Worm (Caenorhabditis elegans) whole organism, L4 larva: ENCODE results near the gene col-129.
A peak's percentile ranks its signal among the peaks of the same experiment; 100 is the strongest.

ENCODE experiments used
- D1046.2 ChIP-seq: fragments of 200-800 bp; sonication (Bioruptor generic); IDR thresholded peaks from 2 replicates; pipeline ENCODE4 v1.3.6; 2022; ENCODE audit warnings: missing genetic modification characterization, missing compliant biosample characterization
- F44E2.7 ChIP-seq: fragments of 200-800 bp; sonication (Bioruptor generic); IDR thresholded peaks from 2 replicates; pipeline ENCODE4 v2.1.2; 2022; ENCODE audit warnings: missing genetic modification characterization, missing compliant biosample characterization
- F49E8.2 ChIP-seq: sonication (generic microtip); optimal IDR thresholded peaks from 2 replicates; lab custom pipeline; 2016; ENCODE audit warnings: missing compliant biosample characterization, mild to moderate bottlenecking, missing genetic modification characterization, borderline replicate concordance
- R02D3.7 ChIP-seq: fragments of 150-350 bp; sonication (generic microtip); optimal IDR thresholded peaks from 3 replicates; lab custom pipeline; 2014; ENCODE audit warnings: missing biosample characterization, missing genetic modification characterization
- T20F7.1 ChIP-seq: fragments of 200-800 bp; sonication (Bioruptor generic); optimal IDR thresholded peaks from 2 replicates; lab custom pipeline; 2018; ENCODE audit warnings: mild to moderate bottlenecking, missing genetic modification characterization, missing compliant biosample characterization
- Y75B8A.6 ChIP-seq: fragments of 200-800 bp; sonication (Bioruptor generic); IDR thresholded peaks from 2 replicates; pipeline ENCODE4 v1.3.6; 2022; ENCODE audit warnings: missing genetic modification reagents, missing genetic modification characterization, missing compliant biosample characterization
- ZK337.2 ChIP-seq: fragments of 200-800 bp; sonication (Bioruptor generic); IDR thresholded peaks from 2 replicates; pipeline ENCODE4 v1.3.6; 2022; ENCODE audit warnings: missing genetic modification reagents, missing genetic modification characterization, missing compliant biosample characterization
- ZK546.5 ChIP-seq, 2 experiments: sonication (generic microtip); optimal IDR thresholded peaks; 2 replicates each; lab custom pipeline; 2017; ENCODE audit warnings: missing biosample characterization in 2 of 2, missing genetic modification characterization in 2 of 2
- ama-1 ChIP-seq: fragments of 150-350 bp; optimal IDR thresholded peaks from 2 replicates; lab custom pipeline; 2014; ENCODE audit warnings: inconsistent platforms, mixed read lengths
- arid-1 ChIP-seq: fragments of 200-800 bp; sonication (Bioruptor generic); conservative IDR thresholded peaks from 2 replicates; pipeline ENCODE4 v1.3.6; 2022; ENCODE audit warnings: missing genetic modification reagents, missing genetic modification characterization, missing compliant biosample characterization
- attf-4 ChIP-seq: sonication (generic microtip); optimal IDR thresholded peaks from 3 replicates; lab custom pipeline; 2017; ENCODE audit warnings: missing biosample characterization, missing genetic modification characterization
- ceh-28 ChIP-seq: fragments of 150-350 bp; optimal IDR thresholded peaks from 2 replicates; lab custom pipeline; 2014; ENCODE audit warnings: missing biosample characterization, missing genetic modification reagents, missing genetic modification characterization
- ceh-32 ChIP-seq: sonication (generic microtip); optimal IDR thresholded peaks from 2 replicates; lab custom pipeline; 2016; ENCODE audit warnings: mild to moderate bottlenecking, missing genetic modification characterization, missing compliant biosample characterization; ENCODE audit not compliant: poor library complexity
- ceh-44 ChIP-seq: fragments of 200-800 bp; sonication (Bioruptor generic); IDR thresholded peaks from 2 replicates; pipeline ENCODE4 v1.3.6; 2022; ENCODE audit warnings: missing genetic modification reagents, missing genetic modification characterization, missing compliant biosample characterization
- ceh-62 ChIP-seq: sonication (generic microtip); optimal IDR thresholded peaks from 2 replicates; lab custom pipeline; 2017; ENCODE audit warnings: missing biosample characterization, missing genetic modification characterization
- ceh-82 ChIP-seq: sonication (generic microtip); optimal IDR thresholded peaks from 2 replicates; lab custom pipeline; 2017; ENCODE audit warnings: missing biosample characterization, missing genetic modification characterization
- cey-2 ChIP-seq: sonication (generic microtip); optimal IDR thresholded peaks from 3 replicates; lab custom pipeline; 2017; ENCODE audit warnings: missing genetic modification characterization, mild to moderate bottlenecking, missing compliant biosample characterization, antibody characterized with exemption, borderline replicate concordance; ENCODE audit not compliant: insufficient read depth
- daf-12 ChIP-seq: fragments of 150-350 bp; optimal IDR thresholded peaks from 2 replicates; lab custom pipeline; 2014; ENCODE audit warnings: missing biosample characterization, missing genetic modification reagents, missing genetic modification characterization
- daf-19 ChIP-seq: fragments of 200-800 bp; sonication (Bioruptor generic); conservative IDR thresholded peaks from 2 replicates; pipeline ENCODE4 v1.3.6; 2022; ENCODE audit warnings: missing genetic modification characterization, missing compliant biosample characterization
- dmd-6 ChIP-seq: fragments of 200-800 bp; sonication (Bioruptor generic); IDR thresholded peaks from 2 replicates; pipeline ENCODE4 v1.3.6; 2022; ENCODE audit warnings: missing genetic modification reagents, missing genetic modification characterization, missing compliant biosample characterization
- dmd-8 ChIP-seq: fragments of 200-800 bp; sonication (Bioruptor generic); IDR thresholded peaks from 2 replicates; pipeline ENCODE4 v1.3.6; 2022; ENCODE audit warnings: missing genetic modification characterization, missing compliant biosample characterization
- dmd-9 ChIP-seq: fragments of 200-800 bp; sonication (Bioruptor generic); IDR thresholded peaks from 2 replicates; pipeline ENCODE4 v1.3.6; 2022; ENCODE audit warnings: missing genetic modification reagents, missing genetic modification characterization, missing compliant biosample characterization
- dve-1 ChIP-seq: sonication (generic microtip); optimal IDR thresholded peaks from 2 replicates; lab custom pipeline; 2017; ENCODE audit warnings: antibody characterized with exemption, mild to moderate bottlenecking, missing genetic modification characterization, missing compliant biosample characterization; ENCODE audit not compliant: insufficient read depth
- fkh-10 ChIP-seq: fragments of 150-350 bp; optimal IDR thresholded peaks from 2 replicates; lab custom pipeline; 2014; ENCODE audit warnings: missing biosample characterization, missing genetic modification reagents, missing genetic modification characterization
- hlh-30 ChIP-seq: sonication (generic microtip); optimal IDR thresholded peaks from 2 replicates; lab custom pipeline; 2017; ENCODE audit warnings: antibody characterized with exemption, mild to moderate bottlenecking, missing genetic modification characterization, missing compliant biosample characterization; ENCODE audit not compliant: insufficient read depth
- jun-1 ChIP-seq: fragments of 150-350 bp; optimal IDR thresholded peaks from 2 replicates; lab custom pipeline; 2014; ENCODE audit warnings: missing biosample characterization, missing genetic modification reagents, missing genetic modification characterization
- lin-1 ChIP-seq: fragments of 200-800 bp; sonication (Bioruptor generic); IDR thresholded peaks from 2 replicates; pipeline ENCODE4 v1.3.6; 2022; ENCODE audit warnings: missing genetic modification reagents, missing genetic modification characterization, missing compliant biosample characterization
- lin-38 ChIP-seq: fragments of 200-800 bp; sonication (Bioruptor generic); IDR thresholded peaks from 2 replicates; pipeline ENCODE4 v1.3.6; 2022; ENCODE audit warnings: missing genetic modification reagents, missing genetic modification characterization, missing compliant biosample characterization
- lin-39 ChIP-seq: fragments of 150-350 bp; optimal IDR thresholded peaks from 2 replicates; lab custom pipeline; 2014; ENCODE audit warnings: missing biosample characterization, missing genetic modification reagents, missing genetic modification characterization
- madf-5 ChIP-seq, 2 experiments: fragments of 200-800 bp; sonication (Bioruptor generic); IDR thresholded peaks; 2 replicates each; pipeline ENCODE4 v1.3.6; 2022; ENCODE audit warnings: missing compliant biosample characterization in 2 of 2, missing genetic modification characterization in 2 of 2
- mep-1 ChIP-seq: fragments of 150-350 bp; sonication (generic microtip); optimal IDR thresholded peaks from 3 replicates; lab custom pipeline; 2014; ENCODE audit warnings: missing biosample characterization, missing genetic modification characterization
- mes-2 ChIP-seq: sonication (generic microtip); optimal IDR thresholded peaks from 2 replicates; lab custom pipeline; 2016; ENCODE audit warnings: missing genotype, mild to moderate bottlenecking, missing genetic modification characterization, missing compliant biosample characterization; ENCODE audit not compliant: poor library complexity, severe bottlenecking
- nhr-25 ChIP-seq: sonication (generic microtip); optimal IDR thresholded peaks from 2 replicates; lab custom pipeline; 2017; ENCODE audit warnings: missing genetic modification characterization, mild to moderate bottlenecking, missing compliant biosample characterization, antibody characterized with exemption, moderate library complexity, borderline replicate concordance; ENCODE audit not compliant: insufficient read depth
- nhr-42 ChIP-seq: fragments of 200-800 bp; sonication (Bioruptor generic); IDR thresholded peaks from 2 replicates; pipeline ENCODE4 v1.3.6; 2022; ENCODE audit warnings: missing genetic modification characterization, missing compliant biosample characterization
- nhr-48 ChIP-seq: sonication (generic microtip); optimal IDR thresholded peaks from 2 replicates; lab custom pipeline; 2016; ENCODE audit warnings: mild to moderate bottlenecking, missing genetic modification characterization, missing compliant biosample characterization
- nhr-6 ChIP-seq: fragments of 150-350 bp; optimal IDR thresholded peaks from 2 replicates; lab custom pipeline; 2014; ENCODE audit warnings: missing biosample characterization, missing genetic modification characterization
- nhr-77 ChIP-seq: fragments of 150-350 bp; optimal IDR thresholded peaks from 2 replicates; lab custom pipeline; 2014; ENCODE audit warnings: missing biosample characterization, missing genetic modification characterization
- pha-4 ChIP-seq, 2 experiments: fragments of 150-350 bp in 1 of 2; fragments of 200-800 bp in 1 of 2; sonication (Bioruptor generic) in 1 of 2; IDR thresholded peaks in 1 of 2; optimal IDR thresholded peaks in 1 of 2; 2 replicates each; pipeline versions ENCODE4 v1.3.6 to Lab custom; 2014 to 2022; ENCODE audit warnings: missing genetic modification characterization in 2 of 2, missing genetic modification reagents in 2 of 2, missing biosample characterization in 1 of 2, missing compliant biosample characterization in 1 of 2
- php-3 ChIP-seq: fragments of 200-800 bp; sonication (Bioruptor generic); IDR thresholded peaks from 2 replicates; pipeline ENCODE4 v1.3.6; 2022; ENCODE audit warnings: missing genetic modification reagents, missing genetic modification characterization, missing compliant biosample characterization
- pqm-1 ChIP-seq: sonication (generic microtip); optimal IDR thresholded peaks from 2 replicates; lab custom pipeline; 2017; ENCODE audit warnings: missing biosample characterization, missing genetic modification characterization
- rbr-2 ChIP-seq: sonication (generic microtip); optimal IDR thresholded peaks from 2 replicates; lab custom pipeline; 2016; ENCODE audit warnings: missing genotype, missing genetic modification characterization, missing compliant biosample characterization
- sdz-12 ChIP-seq: fragments of 200-800 bp; sonication (Bioruptor generic); optimal IDR thresholded peaks from 2 replicates; lab custom pipeline; 2018; ENCODE audit warnings: mild to moderate bottlenecking, missing genetic modification characterization, missing compliant biosample characterization
- set-16 ChIP-seq: fragments of 200-800 bp; sonication (Bioruptor generic); IDR thresholded peaks from 2 replicates; pipeline ENCODE4 v1.3.6; 2022; ENCODE audit warnings: missing genetic modification reagents, missing genetic modification characterization, missing compliant biosample characterization
- spr-1 ChIP-seq: sonication (generic microtip); optimal IDR thresholded peaks from 2 replicates; lab custom pipeline; 2016; ENCODE audit warnings: mild to moderate bottlenecking, missing genetic modification characterization, missing compliant biosample characterization
- spr-3 ChIP-seq: fragments of 200-800 bp; sonication (Bioruptor generic); optimal IDR thresholded peaks from 2 replicates; lab custom pipeline; 2018; ENCODE audit warnings: mild to moderate bottlenecking, missing genetic modification characterization, missing compliant biosample characterization
- unc-130 ChIP-seq: sonication (generic microtip); optimal IDR thresholded peaks from 2 replicates; lab custom pipeline; 2016; ENCODE audit warnings: missing genetic modification reagents, missing genetic modification characterization, missing compliant biosample characterization
- unc-39 ChIP-seq: sonication (generic microtip); optimal IDR thresholded peaks from 2 replicates; lab custom pipeline; 2017; ENCODE audit warnings: missing biosample characterization, missing genetic modification characterization
- zfp-3 ChIP-seq: fragments of 200-800 bp; sonication (Bioruptor generic); conservative IDR thresholded peaks from 2 replicates; pipeline ENCODE4 v1.3.6; 2022; ENCODE audit warnings: missing genetic modification reagents, missing genetic modification characterization, missing compliant biosample characterization
- zip-11 ChIP-seq: fragments of 200-800 bp; sonication (Bioruptor generic); IDR thresholded peaks from 2 replicates; pipeline ENCODE4 v1.3.6; 2022; ENCODE audit warnings: missing genetic modification characterization, missing compliant biosample characterization
- ztf-11 ChIP-seq: fragments of 150-350 bp; optimal IDR thresholded peaks from 2 replicates; lab custom pipeline; 2014; ENCODE audit warnings: missing biosample characterization, missing genetic modification characterization

The col-129 gene

ce11 chrIV:12086498-12086897 lies 23.7 kb downstream of the col-129 start (continued):
- TF ChIP-seq spr-3 (GFP tag; lab: Kevin White, UChicago) (peak; percentile 79), php-3 (GFP tag; lab: Robert Waterston, UW) (peak; percentile 75), ceh-82 (tag; lab: Kevin White, UChicago) (no peak), cey-2 (tag; lab: Kevin White, UChicago) (no peak), ZK337.2 (GFP tag; lab: Robert Waterston, UW) (peak; percentile 86), ceh-44 (GFP tag; lab: Robert Waterston, UW) (peak; percentile 59; the same call in 1 of the 2 replicates), ceh-28 (no peak), pqm-1 (peak; percentile 14), ZK546.5 (tag; optimal IDR thresholded peaks at IDR 0.05; lab: Kevin White, UChicago) (no peak), daf-12 (no peak), lin-1 (GFP tag; lab: Robert Waterston, UW) (peak; percentile 64), nhr-48 (tag; lab: Kevin White, UChicago) (peak; percentile 69), zip-11 (GFP tag; lab: Robert Waterston, UW) (peak; percentile 67; the same call in 1 of the 2 replicates), dmd-9 (peak; percentile 68; the same call in 1 of the 2 replicates), fkh-10 (GFP tag; lab: Kevin White, UChicago) (no peak), nhr-77 (tag; lab: Kevin White, UChicago) (peak; percentile 43), unc-39 (tag; lab: Kevin White, UChicago) (no peak), lin-39 (tag; lab: Kevin White, UChicago) (no peak), dmd-6 (GFP tag; lab: Robert Waterston, UW) (peak; percentile 66), D1046.2 (GFP tag; lab: Robert Waterston, UW) (peak; percentile 92), F49E8.2 (tag; lab: Kevin White, UChicago) (peak; percentile 76), set-16 (GFP tag; lab: Robert Waterston, UW) (peak; percentile 67), unc-130 (GFP tag; lab: Kevin White, UChicago) (peak; percentile 71), Y75B8A.6 (GFP tag; lab: Robert Waterston, UW) (0 out of 2 replicates have a peak, but pooled peaks have one; percentile 27), nhr-42 (peak; percentile 76; the same call in 1 of the 2 replicates), zfp-3 (GFP tag; lab: Robert Waterston, UW) (peak; percentile 79; the same call in 1 of the 2 replicates), F44E2.7 (GFP tag; lab: Robert Waterston, UW) (peak; percentile 94), sdz-12 (GFP tag; lab: Kevin White, UChicago) (peak; percentile 75), dve-1 (tag; lab: Kevin White, UChicago) (peak; percentile 74), R02D3.7 (tag; lab: Kevin White, UChicago) (no peak), ceh-32 (tag; lab: Kevin White, UChicago) (no peak), madf-5 (GFP tag; IDR thresholded peaks at IDR 0.05; lab: Robert Waterston, UW) (peak; percentile 47 to 91; a peak in 2 of 4 replicates), spr-1 (tag; lab: Kevin White, UChicago) (peak; percentile 73), hlh-30 (peak; percentile 88), ama-1 (lab: Kevin White, UChicago) (no peak), ztf-11 (no peak), pha-4 (GFP tag; IDR thresholded peaks at IDR 0.05; lab: Robert Waterston, UW) (peak; percentile 91), pha-4 (tag; optimal IDR thresholded peaks at IDR 0.05; lab: Kevin White, UChicago) (no peak), arid-1 (GFP tag; lab: Robert Waterston, UW) (peak; percentile 94), attf-4 (no peak), T20F7.1 (no peak), mep-1 (tag; lab: Kevin White, UChicago) (peak; percentile 89), rbr-2 (tag; lab: Kevin White, UChicago) (peak; percentile 81), nhr-6 (peak; percentile 91), ceh-62 (tag; lab: Kevin White, UChicago) (no peak), daf-19 (GFP tag; lab: Robert Waterston, UW) (peak; percentile 55; the same call in 1 of the 2 replicates), nhr-25 (tag; lab: Kevin White, UChicago) (peak; percentile 87), dmd-8 (GFP tag; lab: Robert Waterston, UW) (peak; percentile 92), lin-38 (GFP tag; lab: Robert Waterston, UW) (peak; percentile 88), mes-2 (peak; percentile 89), jun-1 (tag; lab: Kevin White, UChicago) (peak; percentile 11)
